Fruit fly (Drosophila melanogaster) whole organism, embryonic: ENCODE results near the gene Zw.

ENCODE experiments used
- CG10565 ChIP-seq: fragments of 200-800 bp; sonication (Bioruptor generic); optimal IDR thresholded peaks from 3 replicates; lab custom pipeline; 2016; ENCODE audit warnings: missing biosample characterization, mild to moderate bottlenecking, missing genetic modification characterization
- CG12391 ChIP-seq: fragments of 200-800 bp; sonication (Bioruptor generic); optimal IDR thresholded peaks from 3 replicates; lab custom pipeline; 2018; ENCODE audit warnings: missing biosample characterization, mild to moderate bottlenecking, missing genetic modification characterization, moderate library complexity
- CG13424 ChIP-seq: fragments of 200-800 bp; sonication (Bioruptor generic); optimal IDR thresholded peaks from 2 replicates; lab custom pipeline; 2019; ENCODE audit warnings: missing biosample characterization, mild to moderate bottlenecking, missing genetic modification characterization, moderate library complexity
- CG15011 ChIP-seq: fragments of 200-800 bp; sonication (Bioruptor generic); optimal IDR thresholded peaks from 3 replicates; lab custom pipeline; 2018; ENCODE audit warnings: missing biosample characterization, mild to moderate bottlenecking, missing genetic modification characterization
- CG15514 ChIP-seq: fragments of 200-800 bp; sonication (Bioruptor generic); optimal IDR thresholded peaks from 3 replicates; lab custom pipeline; 2017; ENCODE audit warnings: missing biosample characterization, missing genetic modification characterization, mild to moderate bottlenecking, moderate library complexity, missing genetic modification reagents
- CG1647 ChIP-seq: fragments of 200-800 bp; sonication (Bioruptor generic); optimal IDR thresholded peaks from 3 replicates; lab custom pipeline; 2016; ENCODE audit warnings: missing biosample characterization, missing genetic modification characterization
- CG17361 ChIP-seq: fragments of 200-800 bp; sonication (Bioruptor generic); IDR thresholded peaks from 3 replicates; pipeline ENCODE4 v1.3.6; 2022; ENCODE audit warnings: missing biosample characterization, missing genetic modification characterization
- CG18262 ChIP-seq: fragments of 200-800 bp; optimal IDR thresholded peaks from 3 replicates; lab custom pipeline; 2019; ENCODE audit warnings: missing biosample characterization, mild to moderate bottlenecking, missing genetic modification characterization, moderate library complexity
- CG18764 ChIP-seq: fragments of 200-800 bp; sonication (Bioruptor generic); optimal IDR thresholded peaks from 3 replicates; lab custom pipeline; 2016; ENCODE audit warnings: missing biosample characterization, missing genetic modification characterization
- CG2120 ChIP-seq: fragments of 200-800 bp; sonication (Bioruptor generic); optimal IDR thresholded peaks from 3 replicates; lab custom pipeline; 2016; ENCODE audit warnings: missing biosample characterization, missing genetic modification characterization
- CG30431 ChIP-seq: fragments of 200-800 bp; sonication (Bioruptor generic); optimal IDR thresholded peaks from 2 replicates; lab custom pipeline; 2017; ENCODE audit warnings: missing biosample characterization, missing genetic modification characterization
- CG31441 ChIP-seq: fragments of 200-800 bp; sonication (Bioruptor generic); IDR thresholded peaks from 2 replicates; pipeline ENCODE4 v1.3.6; 2022; ENCODE audit warnings: missing biosample characterization, missing genetic modification characterization
- CG32772 ChIP-seq: fragments of 200-800 bp; sonication (Bioruptor generic); IDR thresholded peaks from 2 replicates; pipeline ENCODE4 v1.3.6; 2022; ENCODE audit warnings: missing biosample characterization, missing genetic modification characterization
- CG34224 ChIP-seq: fragments of 200-800 bp; sonication (Bioruptor generic); IDR thresholded peaks from 3 replicates; pipeline ENCODE4 v1.3.6; 2022; ENCODE audit warnings: missing biosample characterization, missing genetic modification characterization; ENCODE audit not compliant: partially characterized antibody
- CG4617 ChIP-seq: fragments of 200-800 bp; sonication (Bioruptor generic); optimal IDR thresholded peaks from 3 replicates; lab custom pipeline; 2016; ENCODE audit warnings: missing biosample characterization, missing genetic modification characterization, borderline replicate concordance
- CG4854 ChIP-seq: fragments of 200-800 bp; sonication (Bioruptor generic); optimal IDR thresholded peaks from 2 replicates; lab custom pipeline; 2016; ENCODE audit warnings: missing biosample characterization, missing genetic modification characterization, inconsistent platforms
- CG7839 ChIP-seq: fragments of 200-800 bp; sonication (Bioruptor generic); optimal IDR thresholded peaks from 3 replicates; lab custom pipeline; 2018; ENCODE audit warnings: missing biosample characterization, mild to moderate bottlenecking, missing genetic modification characterization, moderate library complexity
- CG8944 ChIP-seq: fragments of 200-800 bp; sonication (Bioruptor generic); optimal IDR thresholded peaks from 3 replicates; lab custom pipeline; 2016; ENCODE audit warnings: missing biosample characterization, missing genetic modification characterization
- Camta ChIP-seq: fragments of 200-800 bp; sonication (Bioruptor generic); optimal IDR thresholded peaks from 2 replicates; lab custom pipeline; 2016; ENCODE audit warnings: missing biosample characterization, missing genetic modification characterization
- Doc3 ChIP-seq: fragments of 200-800 bp; sonication (Bioruptor generic); IDR thresholded peaks from 3 replicates; pipeline ENCODE4 v1.3.6; 2022; ENCODE audit warnings: missing biosample characterization, missing genetic modification characterization; ENCODE audit not compliant: partially characterized antibody
- ERR ChIP-seq: fragments of 200-800 bp; sonication (Bioruptor generic); optimal IDR thresholded peaks from 2 replicates; lab custom pipeline; 2016; ENCODE audit warnings: missing biosample characterization, missing genetic modification characterization
- HLHmδ ChIP-seq: fragments of 200-800 bp; sonication (Bioruptor generic); optimal IDR thresholded peaks from 2 replicates; lab custom pipeline; 2018; ENCODE audit warnings: missing biosample characterization, mild to moderate bottlenecking, missing genetic modification characterization, moderate library complexity
- Jarid2 ChIP-seq: fragments of 200-800 bp; sonication (Bioruptor generic); optimal IDR thresholded peaks from 3 replicates; lab custom pipeline; 2017; ENCODE audit warnings: mild to moderate bottlenecking, missing biosample characterization, missing genetic modification reagents, missing genetic modification characterization
- Lhr ChIP-seq: fragments of 200-800 bp; sonication (Bioruptor generic); optimal IDR thresholded peaks from 3 replicates; lab custom pipeline; 2017; ENCODE audit warnings: mild to moderate bottlenecking, missing biosample characterization, missing genetic modification reagents, missing genetic modification characterization
- MBD-R2 ChIP-seq: fragments of 200-800 bp; sonication (Bioruptor generic); IDR thresholded peaks from 2 replicates; pipeline ENCODE4 v1.3.6; 2022; ENCODE audit warnings: missing biosample characterization, missing genetic modification characterization
- Max ChIP-seq: fragments of 200-800 bp; sonication (Bioruptor generic); optimal IDR thresholded peaks from 2 replicates; lab custom pipeline; 2016; ENCODE audit warnings: missing biosample characterization, mild to moderate bottlenecking, missing genetic modification characterization
- Mrtf ChIP-seq: fragments of 200-800 bp; sonication (Bioruptor generic); IDR thresholded peaks from 3 replicates; pipeline ENCODE4 v1.3.6; 2022; ENCODE audit warnings: missing biosample characterization, missing genetic modification characterization
- Nf-YB ChIP-seq: fragments of 200-800 bp; sonication (Bioruptor generic); optimal IDR thresholded peaks from 3 replicates; lab custom pipeline; 2019; ENCODE audit warnings: missing biosample characterization, mild to moderate bottlenecking, missing genetic modification characterization, moderate library complexity
- NfI ChIP-seq: fragments of 200-800 bp; sonication (Bioruptor generic); optimal IDR thresholded peaks from 3 replicates; lab custom pipeline; 2018; ENCODE audit warnings: missing biosample characterization, mild to moderate bottlenecking, missing genetic modification characterization, moderate library complexity
- Side ChIP-seq: fragments of 200-800 bp; sonication (Bioruptor generic); optimal IDR thresholded peaks from 2 replicates; lab custom pipeline; 2016; ENCODE audit warnings: missing biosample characterization, missing genetic modification characterization
- Ssrp ChIP-seq: fragments of 200-800 bp; sonication (Bioruptor generic); optimal IDR thresholded peaks from 2 replicates; lab custom pipeline; 2018; ENCODE audit warnings: missing biosample characterization, mild to moderate bottlenecking, missing genetic modification characterization, moderate library complexity
- TFAM ChIP-seq: fragments of 200-800 bp; sonication (Bioruptor generic); optimal IDR thresholded peaks from 2 replicates; lab custom pipeline; 2017; ENCODE audit warnings: missing biosample characterization, missing genetic modification characterization, inconsistent platforms
- Vsx1 ChIP-seq: fragments of 200-800 bp; sonication (Bioruptor generic); optimal IDR thresholded peaks from 2 replicates; lab custom pipeline; 2017; ENCODE audit warnings: missing biosample characterization, mild to moderate bottlenecking, missing genetic modification characterization, missing genetic modification reagents
- ase ChIP-seq: fragments of 200-800 bp; sonication (Bioruptor generic); IDR thresholded peaks from 3 replicates; pipeline ENCODE4 v1.3.6; 2022; ENCODE audit warnings: missing biosample characterization, missing genetic modification characterization
- ato ChIP-seq: fragments of 200-800 bp; sonication (Bioruptor generic); IDR thresholded peaks from 2 replicates; pipeline ENCODE4 v1.3.6; 2022; ENCODE audit warnings: missing biosample characterization, missing genetic modification characterization; ENCODE audit not compliant: partially characterized antibody
- btn ChIP-seq: fragments of 200-800 bp; sonication (Bioruptor generic); optimal IDR thresholded peaks from 2 replicates; lab custom pipeline; 2016; ENCODE audit warnings: missing biosample characterization, missing genetic modification characterization
- gfzf ChIP-seq: fragments of 200-800 bp; sonication (Bioruptor generic); optimal IDR thresholded peaks from 2 replicates; lab custom pipeline; 2016; ENCODE audit warnings: missing biosample characterization, mild to moderate bottlenecking, missing genetic modification characterization, moderate library complexity
- gsb ChIP-seq: fragments of 200-800 bp; sonication (Bioruptor generic); IDR thresholded peaks from 2 replicates; pipeline ENCODE4 v1.3.6; 2022; ENCODE audit warnings: missing biosample characterization, missing genetic modification characterization
- hbn ChIP-seq: fragments of 200-800 bp; sonication (Bioruptor generic); IDR thresholded peaks from 2 replicates; pipeline ENCODE4 v1.3.6; 2022; ENCODE audit warnings: missing biosample characterization, missing genetic modification characterization; ENCODE audit not compliant: partially characterized antibody
- inv ChIP-seq: fragments of 200-800 bp; sonication (Bioruptor generic); IDR thresholded peaks from 2 replicates; pipeline ENCODE4 v1.3.6; 2022; ENCODE audit warnings: missing biosample characterization, missing genetic modification characterization; ENCODE audit not compliant: partially characterized antibody
- ken ChIP-seq: fragments of 200-800 bp; sonication (Bioruptor generic); IDR thresholded peaks from 3 replicates; pipeline ENCODE4 v1.3.6; 2022; ENCODE audit warnings: missing biosample characterization, missing genetic modification characterization
- lola ChIP-seq, 3 experiments: fragments of >200 bp in 2 of 3; fragments of 200-800 bp in 1 of 3; sonication (Bioruptor generic) in 1 of 3; optimal IDR thresholded peaks; 2 replicates each; lab custom pipeline; 2017 to 2019; ENCODE audit warnings: missing biosample characterization in 3 of 3, missing genetic modification characterization in 3 of 3, mild to moderate bottlenecking in 1 of 3, moderate library complexity in 1 of 3
- phol ChIP-seq: fragments of 200-800 bp; sonication (Bioruptor generic); optimal IDR thresholded peaks from 3 replicates; lab custom pipeline; 2018; ENCODE audit warnings: missing biosample characterization, mild to moderate bottlenecking, missing genetic modification characterization, moderate library complexity
- schlank ChIP-seq: fragments of 200-800 bp; sonication (Bioruptor generic); optimal IDR thresholded peaks from 2 replicates; lab custom pipeline; 2018; ENCODE audit warnings: missing biosample characterization, mild to moderate bottlenecking, missing genetic modification characterization
- slbo ChIP-seq: fragments of 200-800 bp; sonication (Bioruptor generic); IDR thresholded peaks from 2 replicates; pipeline ENCODE4 v1.3.6; 2022; ENCODE audit warnings: missing biosample characterization, missing genetic modification characterization
- sna ChIP-seq: fragments of 200-800 bp; sonication (Bioruptor generic); IDR thresholded peaks from 2 replicates; pipeline ENCODE4 v1.3.6; 2022; ENCODE audit warnings: missing biosample characterization, missing genetic modification characterization; ENCODE audit not compliant: partially characterized antibody
- stc ChIP-seq: fragments of 200-800 bp; sonication (Bioruptor generic); IDR thresholded peaks from 2 replicates; pipeline ENCODE4 v1.3.6; 2022; ENCODE audit warnings: missing biosample characterization, missing genetic modification characterization
- sug ChIP-seq: fragments of 200-800 bp; optimal IDR thresholded peaks from 2 replicates; lab custom pipeline; 2019; ENCODE audit warnings: missing biosample characterization, mild to moderate bottlenecking, missing genetic modification characterization, moderate library complexity
- usp ChIP-seq: fragments of >200 bp; optimal IDR thresholded peaks from 2 replicates; lab custom pipeline; 2017; ENCODE audit warnings: missing biosample characterization, missing genetic modification characterization

Zw gene

dm6 chrX:19701611-19702010 lies 34.6 kb downstream of the Zw start, which contains the start of gene Tcs4 (continued):
- TF ChIP-seq TFAM (GFP tag; lab: Kevin White, UChicago) (no peak), lola (GFP tag; optimal IDR thresholded peaks at IDR 0.05; lab: Kevin White, UChicago) (peak in 1 of 3 experiments; percentile 46), sna (GFP tag; lab: Robert Waterston, UW) (peak; percentile 66; the same call in 1 of the 2 replicates), CG7839 (peak; percentile 43), sug (tag; lab: Kevin White, UChicago) (no peak), CG15514 (GFP tag; lab: Kevin White, UChicago) (peak; percentile 16), ken (GFP tag; lab: Robert Waterston, UW) (0 out of 3 replicates have a peak, but pooled peaks have one; percentile 4), CG1647 (GFP tag; lab: Kevin White, UChicago) (no peak), inv (GFP tag; lab: Robert Waterston, UW) (0 out of 2 replicates have a peak, but pooled peaks have one; percentile 7), Vsx1 (GFP tag; lab: Kevin White, UChicago) (no peak), gsb (GFP tag; lab: Robert Waterston, UW) (no peak), btn (GFP tag; lab: Kevin White, UChicago) (no peak), CG2120 (GFP tag; lab: Kevin White, UChicago) (peak; percentile 16), Mrtf (GFP tag; lab: Robert Waterston, UW) (no peak), hbn (peak; percentile 56; the same call in 1 of the 2 replicates), ato (GFP tag; lab: Robert Waterston, UW) (0 out of 2 replicates have a peak, but pooled peaks have one; percentile 26), CG17361 (0 out of 3 replicates have a peak, but pooled peaks have one; percentile 33), Camta (no peak), CG8944 (GFP tag; lab: Kevin White, UChicago) (no peak), CG32772 (GFP tag; lab: Robert Waterston, UW) (no peak), Jarid2 (GFP tag; lab: Kevin White, UChicago) (no peak), Max (GFP tag; lab: Kevin White, UChicago) (no peak), CG18764 (GFP tag; lab: Kevin White, UChicago) (peak; percentile 99), HLHmδ (no peak), CG10565 (GFP tag; lab: Kevin White, UChicago) (no peak), Side (GFP tag; lab: Kevin White, UChicago) (no peak), ERR (no peak), schlank (tag; lab: Kevin White, UChicago) (no peak), CG30431 (no peak), CG15011 (GFP tag; lab: Kevin White, UChicago) (no peak), NfI (GFP tag; lab: Kevin White, UChicago) (peak; percentile 17), Ssrp (tag; lab: Kevin White, UChicago) (peak; percentile 5), slbo (GFP tag; lab: Robert Waterston, UW) (peak; percentile 20; the same call in 1 of the 2 replicates), Nf-YB (no peak), CG13424 (tag; lab: Kevin White, UChicago) (peak; percentile 58), CG34224 (peak; percentile 80), Lhr (GFP tag; lab: Kevin White, UChicago) (no peak), gfzf (GFP tag; lab: Kevin White, UChicago) (peak; percentile 63), ase (GFP tag; lab: Robert Waterston, UW) (no peak), CG4617 (GFP tag; lab: Kevin White, UChicago) (peak; percentile 20), CG4854 (no peak), CG31441 (0 out of 2 replicates have a peak, but pooled peaks have one; percentile 22), MBD-R2 (GFP tag; lab: Robert Waterston, UW) (peak; percentile 82), stc (no peak), CG12391 (tag; lab: Kevin White, UChicago) (peak; percentile 63), phol (tag; lab: Kevin White, UChicago) (peak; percentile 60), usp (no peak), Doc3 (GFP tag; lab: Robert Waterston, UW) (0 out of 3 replicates have a peak, but pooled peaks have one; percentile 48), CG18262 (tag; lab: Kevin White, UChicago) (peak; percentile 37)
